Fruit fly (Drosophila melanogaster) whole organism, embryonic: ENCODE results near the gene Phyhd1.
A peak's percentile ranks its signal among the peaks of the same experiment; 100 is the strongest.

ENCODE experiments used
- Ada2b ChIP-seq: fragments of 200-800 bp; sonication (Bioruptor generic); IDR thresholded peaks from 2 replicates; pipeline ENCODE4 v1.3.6; 2022; ENCODE audit warnings: missing biosample characterization, missing genetic modification characterization
- Atf3 ChIP-seq: fragments of 200-800 bp; sonication (Bioruptor generic); optimal IDR thresholded peaks from 3 replicates; lab custom pipeline; 2016; ENCODE audit warnings: missing biosample characterization, missing genetic modification characterization
- C15 ChIP-seq: fragments of 200-800 bp; sonication (Bioruptor generic); IDR thresholded peaks from 3 replicates; pipeline ENCODE4 v1.3.6; 2022; ENCODE audit warnings: missing biosample characterization, missing genetic modification characterization
- CG10366 ChIP-seq: fragments of 200-800 bp; sonication (Bioruptor generic); IDR thresholded peaks from 2 replicates; pipeline ENCODE4 v1.3.6; 2022; ENCODE audit warnings: missing biosample characterization, missing genetic modification characterization
- CG10431 ChIP-seq: fragments of 200-800 bp; sonication (Bioruptor generic); optimal IDR thresholded peaks from 3 replicates; lab custom pipeline; 2018; ENCODE audit warnings: missing biosample characterization, mild to moderate bottlenecking, missing genetic modification characterization
- CG10462 ChIP-seq: fragments of 200-800 bp; sonication (Bioruptor generic); optimal IDR thresholded peaks from 2 replicates; lab custom pipeline; 2016; ENCODE audit warnings: missing biosample characterization, missing genetic modification characterization
- CG11560 ChIP-seq: fragments of 200-800 bp; sonication (Bioruptor generic); IDR thresholded peaks from 3 replicates; pipeline ENCODE4 v1.3.6; 2022; ENCODE audit warnings: missing biosample characterization, missing genetic modification characterization
- CG12071 ChIP-seq: fragments of 200-800 bp; sonication (Bioruptor generic); optimal IDR thresholded peaks from 3 replicates; lab custom pipeline; 2018; ENCODE audit warnings: missing biosample characterization, mild to moderate bottlenecking, missing genetic modification characterization
- CG12104 ChIP-seq: fragments of 200-800 bp; sonication (Bioruptor generic); optimal IDR thresholded peaks from 3 replicates; lab custom pipeline; 2016; ENCODE audit warnings: missing biosample characterization, missing genetic modification characterization
- CG14050 ChIP-seq: fragments of 200-800 bp; sonication (Bioruptor generic); IDR thresholded peaks from 3 replicates; pipeline ENCODE4 v1.3.6; 2022; ENCODE audit warnings: missing biosample characterization, missing genetic modification characterization
- CG15479 ChIP-seq: fragments of 200-800 bp; sonication (Bioruptor generic); optimal IDR thresholded peaks from 3 replicates; lab custom pipeline; 2019; ENCODE audit warnings: missing biosample characterization, mild to moderate bottlenecking, missing genetic modification characterization, moderate library complexity
- CG1602 ChIP-seq: fragments of 200-800 bp; sonication (Bioruptor generic); optimal IDR thresholded peaks from 3 replicates; lab custom pipeline; 2016; ENCODE audit warnings: missing biosample characterization, missing genetic modification characterization
- CG18619 ChIP-seq: fragments of 200-800 bp; sonication (Bioruptor generic); optimal IDR thresholded peaks from 3 replicates; lab custom pipeline; 2017; ENCODE audit warnings: missing biosample characterization, mild to moderate bottlenecking, missing genetic modification characterization
- CG2889 ChIP-seq: fragments of 200-800 bp; sonication (Bioruptor generic); IDR thresholded peaks from 3 replicates; pipeline ENCODE4 v1.3.6; 2022; ENCODE audit warnings: missing biosample characterization, missing genetic modification characterization
- CG30403 ChIP-seq: fragments of 200-800 bp; sonication (Bioruptor generic); optimal IDR thresholded peaks from 3 replicates; lab custom pipeline; 2016; ENCODE audit warnings: missing biosample characterization, missing genetic modification characterization
- CG34376 ChIP-seq: fragments of 200-800 bp; sonication (Bioruptor generic); optimal IDR thresholded peaks from 2 replicates; lab custom pipeline; 2018; ENCODE audit warnings: missing biosample characterization, mild to moderate bottlenecking, missing genetic modification characterization
- CG3838 ChIP-seq: fragments of 200-800 bp; sonication (Bioruptor generic); optimal IDR thresholded peaks from 3 replicates; lab custom pipeline; 2016; ENCODE audit warnings: missing biosample characterization, missing genetic modification characterization
- CG6683 ChIP-seq: fragments of 200-800 bp; sonication (Bioruptor generic); optimal IDR thresholded peaks from 2 replicates; lab custom pipeline; 2017; ENCODE audit warnings: missing biosample characterization, mild to moderate bottlenecking, missing genetic modification characterization, missing genetic modification reagents
- CG7745 ChIP-seq: fragments of 200-800 bp; sonication (Bioruptor generic); optimal IDR thresholded peaks from 2 replicates; lab custom pipeline; 2018; ENCODE audit warnings: missing biosample characterization, mild to moderate bottlenecking, missing genetic modification characterization, moderate library complexity
- CG9876 ChIP-seq: fragments of 200-800 bp; sonication (Bioruptor generic); optimal IDR thresholded peaks from 2 replicates; lab custom pipeline; 2016; ENCODE audit warnings: missing biosample characterization, missing genetic modification characterization
- CG9932 ChIP-seq: fragments of 200-800 bp; sonication (Bioruptor generic); IDR thresholded peaks from 2 replicates; pipeline ENCODE4 v1.3.6; 2022; ENCODE audit warnings: missing biosample characterization, missing genetic modification characterization
- CHES-1-like ChIP-seq: fragments of 200-800 bp; sonication (Bioruptor generic); optimal IDR thresholded peaks from 2 replicates; lab custom pipeline; 2016; ENCODE audit warnings: missing biosample characterization, missing genetic modification characterization
- Dek ChIP-seq: fragments of 200-800 bp; sonication (Bioruptor generic); optimal IDR thresholded peaks from 3 replicates; lab custom pipeline; 2019; ENCODE audit warnings: missing biosample characterization, mild to moderate bottlenecking, missing genetic modification characterization, moderate library complexity
- Dip2 ChIP-seq: fragments of 200-800 bp; sonication (Bioruptor generic); IDR thresholded peaks from 2 replicates; pipeline ENCODE4 v1.3.6; 2022; ENCODE audit warnings: missing biosample characterization, missing genetic modification characterization
- Drgx ChIP-seq: fragments of 200-800 bp; sonication (Bioruptor generic); IDR thresholded peaks from 2 replicates; pipeline ENCODE4 v1.3.6; 2022; ENCODE audit warnings: missing biosample characterization, missing genetic modification characterization
- E2f2 ChIP-seq: fragments of 200-800 bp; sonication (Bioruptor generic); IDR thresholded peaks from 2 replicates; pipeline ENCODE4 v1.3.6; 2022; ENCODE audit warnings: missing biosample characterization, missing genetic modification characterization
- Hmx ChIP-seq: fragments of 200-800 bp; sonication (Bioruptor generic); optimal IDR thresholded peaks from 2 replicates; lab custom pipeline; 2016; ENCODE audit warnings: missing biosample characterization, missing genetic modification characterization
- Hr39 ChIP-seq: fragments of >200 bp; optimal IDR thresholded peaks from 2 replicates; lab custom pipeline; 2017
- Oaz ChIP-seq: fragments of 200-800 bp; sonication (Bioruptor generic); IDR thresholded peaks from 2 replicates; pipeline ENCODE4 v1.3.6; 2022; ENCODE audit warnings: missing biosample characterization, missing genetic modification characterization
- Optix ChIP-seq: fragments of 200-800 bp; sonication (Bioruptor generic); IDR thresholded peaks from 3 replicates; pipeline ENCODE4 v1.3.6; 2022; ENCODE audit warnings: missing biosample characterization, missing genetic modification characterization
- Sin3A ChIP-seq: fragments of >200 bp; optimal IDR thresholded peaks from 2 replicates; lab custom pipeline; 2018
- Trl ChIP-seq, 3 experiments: fragments of >200 bp in 2 of 3; fragments of 200-800 bp in 1 of 3; sonication (Bioruptor generic) in 1 of 3; optimal IDR thresholded peaks; 2 replicates in 1 of 3; 3 replicates in 2 of 3; lab custom pipeline; 2016 to 2017; ENCODE audit warnings: missing biosample characterization in 1 of 3, missing genetic modification characterization in 1 of 3
- amos ChIP-seq: fragments of 200-800 bp; sonication (Bioruptor generic); IDR thresholded peaks from 2 replicates; pipeline ENCODE4 v1.3.6; 2022; ENCODE audit warnings: missing biosample characterization, missing genetic modification characterization; ENCODE audit not compliant: partially characterized antibody
- ato ChIP-seq: fragments of 200-800 bp; sonication (Bioruptor generic); IDR thresholded peaks from 2 replicates; pipeline ENCODE4 v1.3.6; 2022; ENCODE audit warnings: missing biosample characterization, missing genetic modification characterization; ENCODE audit not compliant: partially characterized antibody
- bcd ChIP-seq: fragments of 200-800 bp; sonication (Bioruptor generic); optimal IDR thresholded peaks from 2 replicates; lab custom pipeline; 2017; ENCODE audit warnings: missing biosample characterization, mild to moderate bottlenecking, missing genetic modification characterization
- br ChIP-seq: fragments of >200 bp; optimal IDR thresholded peaks from 2 replicates; lab custom pipeline; 2017
- cg ChIP-seq: fragments of 200-800 bp; sonication (Bioruptor generic); optimal IDR thresholded peaks from 3 replicates; lab custom pipeline; 2019; ENCODE audit warnings: missing biosample characterization, mild to moderate bottlenecking, missing genetic modification characterization, moderate library complexity
- fu2 ChIP-seq: fragments of 200-800 bp; sonication (Bioruptor generic); optimal IDR thresholded peaks from 2 replicates; lab custom pipeline; 2016; ENCODE audit warnings: missing biosample characterization, missing genetic modification characterization
- grau ChIP-seq: fragments of 200-800 bp; optimal IDR thresholded peaks from 3 replicates; lab custom pipeline; 2019; ENCODE audit warnings: missing biosample characterization, mild to moderate bottlenecking, missing genetic modification characterization, moderate library complexity
- h ChIP-seq: fragments of >200 bp; optimal IDR thresholded peaks from 2 replicates; lab custom pipeline; 2017
- ham ChIP-seq: fragments of 200-800 bp; sonication (Bioruptor generic); IDR thresholded peaks from 2 replicates; pipeline ENCODE4 v1.3.6; 2022; ENCODE audit warnings: missing biosample characterization, missing genetic modification characterization
- hkb ChIP-seq, 2 experiments: fragments of 200-800 bp in 1 of 2; fragments of >200 bp in 1 of 2; sonication (Bioruptor generic) in 1 of 2; IDR thresholded peaks in 1 of 2; optimal IDR thresholded peaks in 1 of 2; 2 replicates each; pipeline versions ENCODE4 v1.3.6 to Lab custom; 2017 to 2022; ENCODE audit warnings: missing biosample characterization in 1 of 2, missing genetic modification characterization in 1 of 2
- jigr1 ChIP-seq: fragments of 200-800 bp; sonication (Bioruptor generic); IDR thresholded peaks from 3 replicates; pipeline ENCODE4 v1.3.6; 2022; ENCODE audit warnings: missing biosample characterization, missing genetic modification characterization
- kah ChIP-seq: fragments of 200-800 bp; sonication (Bioruptor generic); optimal IDR thresholded peaks from 2 replicates; lab custom pipeline; 2018; ENCODE audit warnings: missing biosample characterization, mild to moderate bottlenecking, missing genetic modification characterization
- knrl ChIP-seq: fragments of 200-800 bp; sonication (Bioruptor generic); IDR thresholded peaks from 3 replicates; pipeline ENCODE4 v1.3.6; 2022; ENCODE audit warnings: missing biosample characterization, missing genetic modification characterization; ENCODE audit not compliant: partially characterized antibody
- maf-S ChIP-seq: fragments of 200-800 bp; sonication (Bioruptor generic); optimal IDR thresholded peaks from 2 replicates; lab custom pipeline; 2016; ENCODE audit warnings: missing biosample characterization, missing genetic modification characterization
- pita ChIP-seq: fragments of 200-800 bp; sonication (Bioruptor generic); optimal IDR thresholded peaks from 2 replicates; lab custom pipeline; 2017; ENCODE audit warnings: missing biosample characterization, mild to moderate bottlenecking, missing genetic modification characterization
- pzg ChIP-seq: fragments of 200-800 bp; sonication (Bioruptor generic); optimal IDR thresholded peaks from 3 replicates; lab custom pipeline; 2018; ENCODE audit warnings: missing biosample characterization, mild to moderate bottlenecking, missing genetic modification characterization, moderate library complexity
- tin ChIP-seq: fragments of 200-800 bp; sonication (Bioruptor generic); optimal IDR thresholded peaks from 3 replicates; lab custom pipeline; 2016; ENCODE audit warnings: missing biosample characterization, missing genetic modification characterization
- wdn ChIP-seq: fragments of 200-800 bp; sonication (Bioruptor generic); IDR thresholded peaks from 2 replicates; pipeline ENCODE4 v1.3.6; 2022; ENCODE audit warnings: missing biosample characterization, missing genetic modification characterization

Phyhd1 gene

DNA sequence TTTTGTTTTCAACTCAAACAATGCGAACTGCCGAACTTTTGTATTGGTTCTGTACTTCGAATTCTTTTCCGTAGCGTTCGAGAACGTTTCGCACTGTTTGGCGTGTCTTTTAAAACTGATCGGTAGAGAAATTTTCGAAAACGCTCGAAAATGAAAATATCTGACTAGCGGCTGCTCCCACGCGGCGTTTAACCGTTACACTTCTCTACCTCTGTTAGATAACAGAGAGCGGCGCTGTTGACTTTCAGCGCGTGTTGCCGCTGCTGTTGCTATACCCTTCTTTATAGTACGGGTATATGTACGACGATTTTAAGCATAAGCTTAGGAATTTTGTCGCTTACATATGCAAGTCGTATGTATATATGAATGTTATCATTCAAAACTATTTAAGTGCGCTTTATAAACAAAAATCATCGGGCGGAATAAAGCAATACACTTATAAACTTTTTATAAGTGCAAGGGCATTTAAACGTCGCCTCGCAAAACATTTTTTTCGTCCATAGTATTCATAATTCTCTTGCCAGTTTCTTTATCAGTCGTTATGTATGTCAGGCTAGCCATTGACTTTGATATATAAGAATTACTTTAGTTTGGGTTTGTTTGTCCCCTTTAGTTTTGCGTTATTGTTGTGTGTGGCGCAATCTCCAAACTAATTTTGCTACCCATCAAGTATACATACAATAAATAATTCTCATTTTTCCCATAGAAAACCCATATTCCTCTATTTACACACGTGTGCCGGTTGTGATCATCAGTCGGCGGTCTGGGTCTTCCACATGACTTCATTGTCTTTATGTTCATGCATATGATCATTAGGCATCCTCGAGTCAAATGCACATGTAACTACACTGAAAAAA, at the start of gene Phyhd1:
Gene Phyhd1 (minus strand): TSS at position 101 of the 857 bp plus-strand sequence.
- TF ChIP-seq pzg (GFP tag; lab: Kevin White, UChicago) (peak; percentile 21), C15 (GFP tag; lab: Robert Waterston, UW) (peak; percentile 73; the same call in 1 of the 3 replicates), knrl (GFP tag; lab: Robert Waterston, UW) (no peak), Drgx (GFP tag; lab: Robert Waterston, UW) (peak; percentile 86), Sin3A (no peak), CG30403 (peak; percentile 98), CHES-1-like (GFP tag; lab: Kevin White, UChicago) (peak; percentile 96), amos (no peak), CG6683 (GFP tag; lab: Kevin White, UChicago) (peak; percentile 86), CG10366 (GFP tag; lab: Robert Waterston, UW) (peak; percentile 93), CG12104 (GFP tag; lab: Kevin White, UChicago) (peak; percentile 79), CG9932 (GFP tag; lab: Robert Waterston, UW) (peak; percentile 87), grau (tag; lab: Kevin White, UChicago) (peak; percentile 94), ham (GFP tag; lab: Robert Waterston, UW) (peak; percentile 55; the same call in 1 of the 2 replicates), Hr39 (no peak), CG34376 (GFP tag; lab: Kevin White, UChicago) (peak; percentile 87), Atf3 (GFP tag; lab: Kevin White, UChicago) (peak; percentile 91), Ada2b (GFP tag; lab: Robert Waterston, UW) (peak; percentile 97), bcd (GFP tag; lab: Kevin White, UChicago) (peak; percentile 95), ato (no peak), br (lab: Kevin White, UChicago) (no peak), Trl (optimal IDR thresholded peaks at IDR 0.05; lab: Kevin White, UChicago) (no peak), Trl (GFP tag; optimal IDR thresholded peaks at IDR 0.05; lab: Kevin White, UChicago) (peak; percentile 93), CG2889 (GFP tag; lab: Robert Waterston, UW) (peak; percentile 89), Dip2 (GFP tag; lab: Robert Waterston, UW) (peak; percentile 34; the same call in 1 of the 2 replicates), CG1602 (peak; percentile 95), Dek (tag; lab: Kevin White, UChicago) (peak; percentile 94), h (lab: Kevin White, UChicago) (no peak), Optix (peak; percentile 82), CG3838 (GFP tag; lab: Kevin White, UChicago) (peak; percentile 70), CG15479 (GFP tag; lab: Kevin White, UChicago) (no peak), CG10462 (peak; percentile 88), pita (GFP tag; lab: Kevin White, UChicago) (no peak), jigr1 (peak; percentile 83; the same call in 2 of the 3 replicates), CG7745 (tag; lab: Kevin White, UChicago) (peak; percentile 34), E2f2 (GFP tag; lab: Robert Waterston, UW) (peak; percentile 76), Oaz (GFP tag; lab: Robert Waterston, UW) (peak; percentile 89), cg (GFP tag; lab: Kevin White, UChicago) (no peak), CG18619 (peak; percentile 91), maf-S (GFP tag; lab: Kevin White, UChicago) (peak; percentile 96), tin (GFP tag; lab: Kevin White, UChicago) (peak; percentile 93), CG11560 (tag; lab: Robert Waterston, UW) (peak; percentile 82), Hmx (peak; percentile 80), CG9876 (GFP tag; lab: Kevin White, UChicago) (peak; percentile 87), CG10431 (GFP tag; lab: Kevin White, UChicago) (peak; percentile 24), CG14050 (GFP tag; lab: Robert Waterston, UW) (peak; percentile 92), fu2 (peak; percentile 92), wdn (peak; percentile 96), kah (GFP tag; lab: Kevin White, UChicago) (peak; percentile 63), hkb (optimal IDR thresholded peaks at IDR 0.05; lab: Kevin White, UChicago) (no peak), hkb (GFP tag; IDR thresholded peaks at IDR 0.05; lab: Robert Waterston, UW) (peak; percentile 97), CG12071 (GFP tag; lab: Kevin White, UChicago) (peak; percentile 97)
